Fruit fly (Drosophila melanogaster): ENCODE results near the gene CG13775.
A peak's percentile ranks its signal among the peaks of the same experiment; 100 is the strongest.

CG13775 gene

DNA sequence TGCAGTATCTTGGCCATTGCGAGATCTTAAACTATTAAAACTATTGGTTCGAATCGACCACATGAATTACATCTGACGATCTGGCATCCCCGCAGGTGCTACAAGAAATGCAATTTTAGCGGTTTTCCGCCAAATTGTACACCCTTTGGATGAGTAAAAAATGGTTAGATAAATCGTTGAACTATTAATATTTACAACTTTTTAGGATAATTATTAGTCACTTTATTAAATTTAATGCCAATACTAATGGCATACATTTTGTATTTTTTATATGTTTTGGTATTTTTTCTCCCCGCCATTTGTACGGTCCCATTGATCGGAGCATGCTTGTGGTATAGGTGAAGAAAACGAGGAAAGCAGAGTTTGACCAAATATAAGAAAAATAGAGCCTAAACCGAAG lies 49.0 kb downstream of the CG13775 start, which contains the start of the genes Polr1F and Rat1 (continued):
- TF ChIP-seq CG13424 (tag; optimal IDR thresholded peaks at IDR 0.05) (peak; percentile 13), al (GFP tag; IDR thresholded peaks at IDR 0.05) (no peak; the same call in 1 of the 2 replicates), CG2129 (GFP tag; IDR thresholded peaks at IDR 0.05; ENCODE audit: partially characterized antibody) (no peak), Atf-2 (GFP tag; optimal IDR thresholded peaks at IDR 0.05) (no peak), CG6689 (GFP tag; IDR thresholded peaks at IDR 0.05) (no peak), salm (tag; optimal IDR thresholded peaks at IDR 0.05) (no peak), vfl (GFP tag; optimal IDR thresholded peaks at IDR 0.05) (peak; percentile 31), esg (GFP tag; conservative IDR thresholded peaks at IDR 0.05) (no peak), CG31441 (GFP tag; IDR thresholded peaks at IDR 0.05) (no peak), h (optimal IDR thresholded peaks at IDR 0.05) (no peak), mld (GFP tag; IDR thresholded peaks at IDR 0.05; ENCODE audit: partially characterized antibody) (no peak), fru (optimal IDR thresholded peaks at IDR 0.05) (no peak), CG5953 (GFP tag; IDR thresholded peaks at IDR 0.05) (no peak), Ravus (GFP tag; IDR thresholded peaks at IDR 0.05) (no peak), CG11696 (GFP tag; IDR thresholded peaks at IDR 0.05) (no peak), CG6654 (GFP tag; optimal IDR thresholded peaks at IDR 0.05) (no peak), CG10462 (GFP tag; optimal IDR thresholded peaks at IDR 0.05) (no peak), Optix (GFP tag; IDR thresholded peaks at IDR 0.05) (no peak), dpn (GFP tag; optimal IDR thresholded peaks at IDR 0.05) (no peak), D19B (GFP tag; optimal IDR thresholded peaks at IDR 0.05) (no peak), MBD-R2 (GFP tag; IDR thresholded peaks at IDR 0.05) (peak; percentile 89), pzg (GFP tag; optimal IDR thresholded peaks at IDR 0.05) (peak; percentile 77), luna (GFP tag; optimal IDR thresholded peaks at IDR 0.05) (no peak), Med (GFP tag) (peak; percentile 64), CG10209 (GFP tag; optimal IDR thresholded peaks at IDR 0.05) (no peak), lola (GFP tag; optimal IDR thresholded peaks at IDR 0.05) (no peak), Gug (GFP tag; IDR thresholded peaks at IDR 0.05) (no peak), jigr1 (GFP tag; IDR thresholded peaks at IDR 0.05) (no peak), tll (GFP tag; optimal IDR thresholded peaks at IDR 0.05) (no peak), Sry-β (GFP tag; optimal IDR thresholded peaks at IDR 0.05) (peak; percentile 94), CG11398 (GFP tag; optimal IDR thresholded peaks at IDR 0.05) (no peak), MTF-1 (GFP tag; optimal IDR thresholded peaks at IDR 0.05; ENCODE audit: borderline replicate concordance) (no peak), cas (GFP tag; IDR thresholded peaks at IDR 0.05) (no peak), CG12155 (GFP tag; optimal IDR thresholded peaks at IDR 0.05) (peak; percentile 19), Oli (tag; optimal IDR thresholded peaks at IDR 0.05) (no peak), ase (GFP tag; IDR thresholded peaks at IDR 0.05) (no peak), CG31224 (GFP tag; IDR thresholded peaks at IDR 0.05) (no peak)

Measured in whole organism, embryonic.